Fruit fly (Drosophila melanogaster): ENCODE results near the gene Spp.
A peak's percentile ranks its signal among the peaks of the same experiment; 100 is the strongest.

Gene Spp

DNA sequence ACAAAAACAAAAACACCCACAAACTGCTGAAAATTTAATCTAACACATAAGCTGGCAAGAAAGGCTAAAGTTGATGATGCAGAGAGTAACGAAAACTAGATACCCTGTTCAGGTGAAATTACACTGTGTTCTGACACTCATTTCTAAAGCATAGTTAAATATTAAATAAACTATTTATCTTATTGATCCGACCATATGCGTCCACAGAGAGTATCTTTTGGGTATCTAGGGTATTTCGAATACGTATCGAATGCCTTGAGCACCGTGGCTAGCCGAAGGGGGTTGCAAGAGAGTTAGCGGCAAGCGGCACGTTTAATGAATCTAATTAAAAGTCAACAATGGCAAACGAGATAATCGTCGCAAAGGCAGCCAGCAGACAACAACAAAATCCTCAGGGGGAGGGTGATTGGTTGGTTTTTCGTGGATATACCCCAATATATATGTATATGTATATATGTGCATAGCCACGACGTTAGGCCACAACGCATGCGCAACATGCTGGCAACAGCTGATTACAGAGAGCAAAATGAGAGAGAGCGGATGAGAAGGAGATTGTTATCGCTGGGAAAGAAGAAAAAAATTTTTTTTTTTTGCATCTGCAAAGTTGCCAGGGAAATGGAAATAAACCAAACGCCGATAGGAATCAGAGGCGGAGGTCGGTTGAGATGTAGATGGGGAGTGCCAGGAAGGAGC lies 22.4 kb downstream of the Spp start (continued):
- peak; percentile 83 for TF ChIP-seq CG7839 (tag; optimal IDR thresholded peaks at IDR 0.05)
- peak; percentile 66 for TF ChIP-seq slbo (GFP tag; IDR thresholded peaks at IDR 0.05)
- TF ChIP-seq CG1647 (GFP tag; optimal IDR thresholded peaks at IDR 0.05): peak; percentile 61
- TF ChIP-seq tna (GFP tag; IDR thresholded peaks at IDR 0.05; ENCODE audit: partially characterized antibody): no peak
- TF ChIP-seq CG12104 (GFP tag; optimal IDR thresholded peaks at IDR 0.05): no peak
- TF ChIP-seq grau (tag; optimal IDR thresholded peaks at IDR 0.05): peak; percentile 68
- peak; percentile 63 for TF ChIP-seq fd102C (GFP tag; optimal IDR thresholded peaks at IDR 0.05)
- peak; percentile 18 for TF ChIP-seq Ets97D (GFP tag; optimal IDR thresholded peaks at IDR 0.05)
- peak; percentile 58 for TF ChIP-seq Vsx1 (GFP tag; optimal IDR thresholded peaks at IDR 0.05)
- peak; percentile 47 for TF ChIP-seq CG13775 (GFP tag; optimal IDR thresholded peaks at IDR 0.05)
- no peak for TF ChIP-seq CG7271 (tag; optimal IDR thresholded peaks at IDR 0.05)
- peak; percentile 71 for TF ChIP-seq HHEX (GFP tag; optimal IDR thresholded peaks at IDR 0.05)
- no peak for TF ChIP-seq btn (GFP tag; optimal IDR thresholded peaks at IDR 0.05)
- TF ChIP-seq sens (GFP tag): peak; percentile 96
- peak; percentile 65 for TF ChIP-seq Oaz (GFP tag; IDR thresholded peaks at IDR 0.05)
- no peak for TF ChIP-seq mld (GFP tag; IDR thresholded peaks at IDR 0.05; ENCODE audit: partially characterized antibody)
- no peak for TF ChIP-seq hbn (GFP tag; IDR thresholded peaks at IDR 0.05; ENCODE audit: partially characterized antibody)
- no peak for TF ChIP-seq HLH4C (GFP tag; IDR thresholded peaks at IDR 0.05; ENCODE audit: partially characterized antibody)
- peak; percentile 86 for TF ChIP-seq Ptx1 (GFP tag; IDR thresholded peaks at IDR 0.05)
- peak; percentile 72 for TF ChIP-seq NC2β (GFP tag; optimal IDR thresholded peaks at IDR 0.05)
- TF ChIP-seq NK7.1 (GFP tag; optimal IDR thresholded peaks at IDR 0.05): no peak
- peak; percentile 89 for TF ChIP-seq Sox102F (GFP tag; optimal IDR thresholded peaks at IDR 0.05)
- peak; percentile 86 for TF ChIP-seq CG8765 (GFP tag; IDR thresholded peaks at IDR 0.05)
- no peak for TF ChIP-seq z (GFP tag; IDR thresholded peaks at IDR 0.05)
- no peak for TF ChIP-seq rib (GFP tag; IDR thresholded peaks at IDR 0.05)
- TF ChIP-seq Blimp-1 (GFP tag; optimal IDR thresholded peaks at IDR 0.05): peak; percentile 84
- peak; percentile 60 for TF ChIP-seq CG2120 (GFP tag; optimal IDR thresholded peaks at IDR 0.05)
- peak; percentile 90 for TF ChIP-seq ci (GFP tag; IDR thresholded peaks at IDR 0.05)
- no peak for TF ChIP-seq grn (GFP tag; optimal IDR thresholded peaks at IDR 0.05)
- TF ChIP-seq CG10979 (tag; optimal IDR thresholded peaks at IDR 0.05): peak; percentile 88
- TF ChIP-seq fd64A (GFP tag; optimal IDR thresholded peaks at IDR 0.05): peak; percentile 44
- TF ChIP-seq CG5245 (GFP tag; optimal IDR thresholded peaks at IDR 0.05): peak; percentile 56
- peak; percentile 41 for TF ChIP-seq cato (GFP tag; optimal IDR thresholded peaks at IDR 0.05; ENCODE audit: borderline replicate concordance)
- TF ChIP-seq Myb (GFP tag; optimal IDR thresholded peaks at IDR 0.05): no peak
- TF ChIP-seq bab2 (GFP tag; optimal IDR thresholded peaks at IDR 0.05): no peak
- peak; percentile 78; the same call in 2 of the 3 replicates for TF ChIP-seq CG7357 (GFP tag; IDR thresholded peaks at IDR 0.05)
- TF ChIP-seq CG4424 (GFP tag; optimal IDR thresholded peaks at IDR 0.05): peak; percentile 86
- TF ChIP-seq trem (tag; optimal IDR thresholded peaks at IDR 0.05): peak; percentile 85
- TF ChIP-seq E2f1 (GFP tag; IDR thresholded peaks at IDR 0.05): peak; percentile 86
- TF ChIP-seq aop (GFP tag; IDR thresholded peaks at IDR 0.05): no peak
- peak; percentile 81 for TF ChIP-seq ase (GFP tag; IDR thresholded peaks at IDR 0.05)
- TF ChIP-seq CG3281 (GFP tag; optimal IDR thresholded peaks at IDR 0.05): peak; percentile 61
- TF ChIP-seq lov (optimal IDR thresholded peaks at IDR 0.05): no peak
- peak; percentile 88 for TF ChIP-seq lov (GFP tag; IDR thresholded peaks at IDR 0.05)
- TF ChIP-seq CG2678 (tag; optimal IDR thresholded peaks at IDR 0.05): peak; percentile 87
- no peak for TF ChIP-seq zfh2 (GFP tag; optimal IDR thresholded peaks at IDR 0.05)
- peak; percentile 54 for TF ChIP-seq mirr (GFP tag; optimal IDR thresholded peaks at IDR 0.05)
- peak; percentile 53 for TF ChIP-seq Asciz (GFP tag; optimal IDR thresholded peaks at IDR 0.05)
- TF ChIP-seq sens-2 (GFP tag; IDR thresholded peaks at IDR 0.05): 0 out of 2 replicates have a peak, but pooled peaks have one; percentile 25
- TF ChIP-seq CG17361 (GFP tag; IDR thresholded peaks at IDR 0.05): peak; percentile 81

Measured in whole organism, embryonic.